Worm (Caenorhabditis elegans): ENCODE data around the gene R10H1.1.

Gene R10H1.1

DNA sequence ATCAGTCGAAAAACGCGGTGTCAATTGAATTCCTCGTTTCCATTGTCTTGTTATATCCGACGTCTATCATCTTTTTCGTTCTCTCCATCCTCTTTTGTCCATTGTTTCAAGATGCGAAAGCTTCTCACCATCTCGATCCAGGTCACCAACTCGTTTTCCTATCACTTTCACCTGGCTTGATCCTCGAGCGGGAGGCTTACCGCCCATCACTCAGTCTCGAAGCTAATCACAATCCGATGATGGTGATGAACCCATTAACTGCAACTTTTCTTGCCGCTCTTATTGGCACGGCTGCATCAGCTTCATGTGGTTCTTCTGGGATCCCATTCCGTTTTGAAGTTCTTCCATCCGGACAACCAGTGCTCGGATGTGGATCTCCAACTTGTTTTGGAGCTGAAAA lies 36.7 kb downstream of the R10H1.1 start, which contains the start of gene wrt-1 (continued):
- TF ChIP-seq sptf-2 (GFP tag; optimal IDR thresholded peaks at IDR 0.05) (no peak), cebp-2 (GFP tag; IDR thresholded peaks at IDR 0.05) (no peak)

DNA sequence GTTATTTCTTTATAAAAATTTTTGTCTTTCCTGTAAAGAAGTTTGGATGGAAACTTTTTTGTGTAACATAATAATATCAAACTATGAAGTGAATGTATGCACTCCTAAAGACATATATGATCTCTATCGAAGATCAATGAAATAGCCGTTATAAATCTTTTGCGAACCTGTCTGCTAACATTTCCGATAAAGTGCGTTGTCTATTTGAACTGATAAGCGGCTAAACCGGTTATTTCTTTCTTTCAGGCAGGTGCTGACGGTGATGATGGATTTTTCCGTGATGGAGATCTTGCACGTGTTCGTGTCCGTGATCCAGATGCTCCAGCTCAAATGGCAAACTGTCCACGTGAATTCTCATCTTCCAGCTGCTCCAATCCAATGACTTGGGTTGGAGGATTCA lies 37.2 kb downstream of the R10H1.1 start:
- TF ChIP-seq rec-8 (tag; optimal IDR thresholded peaks at IDR 0.05) (no peak), egl-44 (GFP tag; IDR thresholded peaks at IDR 0.05) (no peak), mcd-1 (GFP tag; IDR thresholded peaks at IDR 0.05) (no peak)

DNA sequence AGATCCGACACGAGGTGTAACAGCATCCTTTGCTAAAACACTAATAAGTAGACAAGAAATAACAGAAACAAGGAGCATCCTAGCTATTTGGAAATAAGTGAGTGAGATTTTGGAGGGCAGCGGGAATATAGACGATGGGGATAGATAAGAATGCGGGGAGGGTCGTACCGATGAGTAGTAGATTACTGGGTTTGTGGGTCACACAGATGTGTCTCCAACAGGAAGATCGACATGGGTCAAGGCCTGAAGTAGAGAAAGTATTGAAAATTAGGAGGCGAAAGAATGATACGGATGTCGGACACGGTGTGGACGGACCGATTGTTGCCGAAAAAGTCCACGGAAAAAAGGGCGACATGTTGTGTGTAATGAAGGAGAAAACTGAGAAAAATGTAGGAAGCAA lies 40.1 kb downstream of the R10H1.1 start, which contains the start of gene wrt-10:
TSS of gene wrt-10 (minus strand) at position 195 of the 400 bp plus-strand sequence.
- TF ChIP-seq nhr-80 (tag; optimal IDR thresholded peaks at IDR 0.05) (no peak), ceh-100 (GFP tag; IDR thresholded peaks at IDR 0.05) (no peak), hmg-1.2 (GFP tag; IDR thresholded peaks at IDR 0.05) (no peak), rcor-1 (GFP tag; IDR thresholded peaks at IDR 0.05) (no peak), madf-3 (GFP tag; IDR thresholded peaks at IDR 0.05) (no peak), F39B2.1 (GFP tag; IDR thresholded peaks at IDR 0.05) (no peak), sea-2 (GFP tag; IDR thresholded peaks at IDR 0.05) (no peak), hlh-12 (tag; optimal IDR thresholded peaks at IDR 0.05) (no peak), hlh-26 (GFP tag; conservative IDR thresholded peaks at IDR 0.05) (no peak), chd-7 (tag; optimal IDR thresholded peaks at IDR 0.05) (no peak), ztf-22 (GFP tag; optimal IDR thresholded peaks at IDR 0.05) (no peak)

DNA sequence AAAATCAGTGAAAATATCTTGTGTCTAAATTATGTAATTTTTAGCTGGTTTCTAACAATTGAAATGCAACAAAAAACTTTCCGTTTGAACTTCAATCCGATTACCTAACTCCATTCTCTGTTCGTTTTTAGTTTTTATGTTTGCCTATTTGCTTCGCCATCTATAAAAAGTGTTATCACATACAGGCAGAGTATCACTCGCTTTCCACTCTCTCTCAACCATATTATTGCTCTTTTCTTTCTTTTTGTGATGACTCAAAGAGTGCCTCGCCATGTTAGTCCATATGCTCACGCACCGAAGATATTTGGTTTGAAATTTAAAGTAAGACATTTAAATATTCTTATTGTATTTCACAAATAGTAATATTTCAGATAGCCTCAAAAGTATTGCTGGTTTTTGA lies 40.7 kb downstream of the R10H1.1 start, which contains the start of gene ZK1290.13:
TSS of gene ZK1290.13 (plus strand) at position 73 of the 400 bp plus-strand sequence.
- TF ChIP-seq zfh-2 (GFP tag; conservative IDR thresholded peaks at IDR 0.05) (no peak), nhr-80 (tag; optimal IDR thresholded peaks at IDR 0.05) (peak; percentile 48), rcor-1 (GFP tag; IDR thresholded peaks at IDR 0.05) (no peak), ztf-18 (tag; optimal IDR thresholded peaks at IDR 0.05) (no peak)

DNA sequence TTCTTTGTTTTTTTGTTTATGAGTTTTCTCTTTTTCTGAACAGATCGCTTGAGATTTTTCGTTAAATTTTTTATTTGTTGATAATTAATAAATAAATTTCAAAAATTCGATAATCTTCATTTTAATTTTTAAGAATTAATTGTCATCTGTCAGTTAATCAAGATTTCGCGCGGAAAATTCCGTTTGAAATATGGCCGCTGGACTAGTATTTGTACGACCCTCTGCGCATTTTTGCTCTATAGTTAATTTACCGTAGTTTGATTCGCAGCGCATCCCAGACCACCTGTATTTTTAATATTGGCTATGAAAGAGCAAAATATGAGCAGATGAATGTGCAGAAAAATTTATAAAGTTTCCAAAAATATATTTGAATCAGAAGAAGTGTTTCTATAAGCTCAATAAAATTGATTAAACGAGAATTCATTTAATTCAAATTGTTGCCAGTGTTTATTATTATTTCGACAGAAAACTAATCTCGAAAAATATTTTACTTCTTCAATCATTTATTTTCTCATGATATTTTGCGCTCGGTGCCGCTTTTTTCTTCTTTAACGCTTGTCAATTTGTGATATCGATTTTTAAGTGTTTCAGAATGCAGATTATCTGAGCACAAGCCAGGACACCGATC lies 43.5 kb downstream of the R10H1.1 start, which contains the start of gene nfi-1:
TSS of gene nfi-1 (plus strand) at position 578 of the 628 bp plus-strand sequence.
- TF ChIP-seq fkh-3 (tag; optimal IDR thresholded peaks at IDR 0.05) (no peak), rcor-1 (GFP tag; IDR thresholded peaks at IDR 0.05) (no peak), Y95B8A.8 (GFP tag; IDR thresholded peaks at IDR 0.05) (no peak), K12H6.12 (tag; optimal IDR thresholded peaks at IDR 0.05) (peak; percentile 32), efl-1 (GFP tag; optimal IDR thresholded peaks at IDR 0.05) (peak; percentile 59), ceh-27 (GFP tag; optimal IDR thresholded peaks at IDR 0.05) (peak; percentile 51), dpl-1 (GFP tag; optimal IDR thresholded peaks at IDR 0.05) (peak; percentile 22), attf-5 (GFP tag; optimal IDR thresholded peaks at IDR 0.05) (peak; percentile 57), lin-35 (GFP tag; optimal IDR thresholded peaks at IDR 0.05) (peak in 1 of 3 experiments; percentile 42), nhr-80 (tag; optimal IDR thresholded peaks at IDR 0.05) (peak; percentile 35), lin-54 (GFP tag; optimal IDR thresholded peaks at IDR 0.05) (peak; percentile 36), mcd-1 (GFP tag; IDR thresholded peaks at IDR 0.05) (peak; percentile 49; the same call in 1 of the 2 replicates), C17E4.6 (GFP tag; IDR thresholded peaks at IDR 0.05) (no peak), nhr-27 (tag; optimal IDR thresholded peaks at IDR 0.05) (no peak), lsl-1 (GFP tag; optimal IDR thresholded peaks at IDR 0.05) (peak; percentile 49), ccch-3 (GFP tag; optimal IDR thresholded peaks at IDR 0.05) (no peak), dox-1 (GFP tag; IDR thresholded peaks at IDR 0.05) (peak; percentile 42; the same call in 1 of the 2 replicates), die-1 (tag; optimal IDR thresholded peaks at IDR 0.05) (no peak)
